Worm (Caenorhabditis elegans): ENCODE data around the gene srx-58.

srx-58 gene

ce11 chrV:15399691-15400377 lies 47.4 kb downstream of the srx-58 start, which contains the start of the genes T06E6.15 and sri-7:
Gene T06E6.15 (minus strand): TSS chrV:15399791.
Gene sri-7 (plus strand): TSS chrV:15400327.
- TF ChIP-seq lin-26 (GFP tag; IDR thresholded peaks at IDR 0.05) (no peak), C06A6.2 (GFP tag; conservative IDR thresholded peaks at IDR 0.05) (no peak), madf-10 (tag; optimal IDR thresholded peaks at IDR 0.05) (no peak), athp-1 (tag; optimal IDR thresholded peaks at IDR 0.05) (no peak), repo-1 (tag; optimal IDR thresholded peaks at IDR 0.05) (no peak)

- no peak for TF ChIP-seq ceh-58 (GFP tag; IDR thresholded peaks at IDR 0.05)
- no peak for TF ChIP-seq madf-8 (GFP tag; conservative IDR thresholded peaks at IDR 0.05)
- TF ChIP-seq lin-40 (tag; optimal IDR thresholded peaks at IDR 0.05), result no peak
- TF ChIP-seq athp-1 (tag; optimal IDR thresholded peaks at IDR 0.05), result no peak
- no peak for TF ChIP-seq F57C9.4 (tag; optimal IDR thresholded peaks at IDR 0.05)
- no peak for TF ChIP-seq K12H6.12 (tag; optimal IDR thresholded peaks at IDR 0.05)
- no peak for TF ChIP-seq snpc-1.1 (tag; optimal IDR thresholded peaks at IDR 0.05; ENCODE audit: insufficient read depth)
- TF ChIP-seq F37B4.10 (GFP tag; IDR thresholded peaks at IDR 0.05), result no peak
Measured at ce11 chrV:15401856-15402314, 49.4 kb downstream of the srx-58 start, which contains the start of gene fbxa-135. Gene fbxa-135 (plus strand): TSS chrV:15402264.

All from whole organism, young adult.